Worm (Caenorhabditis elegans): ENCODE results near the gene ell-1.

Gene ell-1

ce11 chrIV:4451576-4451975 is 57.4 kb downstream of the ell-1 start, which contains the start of gene R08C7.1:
Gene R08C7.1 (plus strand): TSS chrIV:4451876.
- TF ChIP-seq tbx-37 (GFP tag; conservative IDR thresholded peaks at IDR 0.05) (no peak), sea-1 (GFP tag; conservative IDR thresholded peaks at IDR 0.05) (no peak)

DNA sequence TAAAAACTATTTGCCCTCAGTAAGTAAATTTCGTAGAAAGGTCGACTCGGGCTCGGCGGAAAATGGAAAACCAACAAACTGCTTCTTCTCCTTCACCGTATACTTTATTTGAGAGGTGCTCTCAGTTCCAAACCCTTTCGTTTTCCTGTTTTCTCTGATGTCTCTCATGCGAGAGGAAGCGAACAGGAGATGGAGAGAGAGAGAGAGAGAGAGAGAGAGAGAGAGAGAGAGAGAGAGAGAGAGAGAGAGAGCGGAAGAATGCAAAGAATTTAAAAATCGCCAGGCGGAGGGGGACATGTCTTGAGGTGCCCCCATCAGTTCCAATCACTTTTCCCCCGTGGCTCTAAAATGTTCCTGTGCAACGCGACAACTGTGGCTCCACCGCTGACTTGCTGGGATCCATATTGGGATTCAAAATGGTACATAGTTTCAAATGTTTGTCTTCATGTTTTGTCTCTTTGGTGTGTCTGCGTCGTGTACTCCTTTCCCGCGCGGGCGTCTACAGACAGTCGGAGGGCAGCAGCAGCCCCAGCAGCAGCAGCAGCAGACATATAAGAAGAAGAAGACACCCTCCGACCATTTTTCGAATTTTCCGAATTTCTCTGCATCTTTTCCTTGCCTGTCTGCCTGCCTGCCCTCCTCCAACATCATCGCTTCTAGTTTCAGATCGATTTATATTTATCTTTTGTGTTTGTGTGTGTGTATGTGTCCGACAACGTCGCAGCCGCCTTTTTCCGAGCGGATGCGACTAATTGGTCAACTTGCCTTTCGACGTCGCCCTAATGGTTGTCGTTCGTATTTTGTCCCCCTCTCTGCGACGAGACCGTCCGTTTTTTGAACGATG is 60.3 kb downstream of the ell-1 start, which contains the start of gene R08C7.11:
TSS of gene R08C7.11 (minus strand) at position 608 of the 844 bp plus-strand sequence.
- TF ChIP-seq hmg-4 (GFP tag; optimal IDR thresholded peaks at IDR 0.05) (peak; percentile 48), tbx-11 (GFP tag; IDR thresholded peaks at IDR 0.05) (no peak)

DNA sequence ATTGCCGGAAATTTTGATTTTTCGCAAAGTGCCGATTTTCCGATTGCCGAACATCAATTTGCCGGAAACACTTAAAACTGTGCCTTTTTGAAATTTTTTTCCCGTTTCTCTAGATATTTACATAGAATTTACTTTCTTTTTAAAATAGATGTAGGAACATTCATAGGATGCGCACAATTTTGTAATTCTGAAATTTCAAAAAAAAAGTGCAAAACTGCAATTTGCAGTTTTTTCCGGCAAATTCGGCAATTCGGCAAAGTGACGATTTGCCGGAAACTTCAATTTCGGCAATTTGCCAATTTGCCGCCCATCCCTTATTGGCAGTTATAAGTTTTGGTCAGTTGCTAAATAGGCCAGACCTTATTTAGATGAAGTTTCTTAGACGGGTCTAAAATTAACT is 62.4 kb downstream of the ell-1 start:
- TF ChIP-seq F13C5.2 (tag; optimal IDR thresholded peaks at IDR 0.05) (no peak), ceh-36 (tag; optimal IDR thresholded peaks at IDR 0.05) (no peak), ama-1 (optimal IDR thresholded peaks at IDR 0.05) (no peak), tra-4 (tag; optimal IDR thresholded peaks at IDR 0.05) (no peak), aly-1 (tag; optimal IDR thresholded peaks at IDR 0.05) (no peak), sea-1 (GFP tag; conservative IDR thresholded peaks at IDR 0.05) (no peak), ceh-13 (GFP tag; optimal IDR thresholded peaks at IDR 0.05) (no peak), hmbx-1 (tag; optimal IDR thresholded peaks at IDR 0.05) (no peak), scrt-1 (GFP tag; IDR thresholded peaks at IDR 0.05) (no peak), flt-1 (GFP tag; IDR thresholded peaks at IDR 0.05) (no peak), hnd-1 (tag; optimal IDR thresholded peaks at IDR 0.05) (no peak)

DNA sequence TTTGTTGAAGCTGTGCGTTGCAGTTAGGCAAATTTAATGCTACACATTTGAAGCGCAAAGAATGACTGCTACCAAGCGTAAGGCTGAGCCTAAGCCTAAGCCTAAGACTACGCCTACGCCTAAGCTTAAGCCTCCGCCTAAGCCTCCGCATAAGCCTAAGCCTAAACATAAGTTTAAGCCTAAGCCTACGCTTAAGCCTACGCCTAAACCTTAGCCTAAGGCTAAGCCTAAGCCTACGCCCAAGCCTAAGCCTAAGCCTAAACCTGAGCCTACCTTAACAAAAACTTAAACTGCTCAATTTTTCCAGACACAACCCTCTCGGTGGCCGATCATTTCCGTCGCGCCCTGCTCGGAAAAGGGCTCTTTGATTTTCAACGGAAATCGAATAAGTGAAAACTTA is 65.1 kb downstream of the ell-1 start:
- TF ChIP-seq hmbx-1 (tag; optimal IDR thresholded peaks at IDR 0.05) (no peak), tbx-11 (GFP tag; IDR thresholded peaks at IDR 0.05) (no peak), ceh-36 (tag; optimal IDR thresholded peaks at IDR 0.05) (peak; percentile 51), aly-1 (tag; optimal IDR thresholded peaks at IDR 0.05) (no peak), B0310.2 (tag; optimal IDR thresholded peaks at IDR 0.05) (no peak)

ce11 chrIV:4463132-4463531 is 68.9 kb downstream of the ell-1 start, which contains the start of gene M01H9.2:
Gene M01H9.2 (minus strand): TSS chrIV:4463232.
- TF ChIP-seq ama-1 (optimal IDR thresholded peaks at IDR 0.05) (no peak), sea-1 (GFP tag; conservative IDR thresholded peaks at IDR 0.05) (no peak), F13C5.2 (tag; optimal IDR thresholded peaks at IDR 0.05) (no peak), hmg-4 (GFP tag; optimal IDR thresholded peaks at IDR 0.05) (no peak), B0310.2 (tag; optimal IDR thresholded peaks at IDR 0.05) (no peak), flt-1 (GFP tag; IDR thresholded peaks at IDR 0.05) (no peak), scrt-1 (GFP tag; IDR thresholded peaks at IDR 0.05) (no peak), tbx-37 (GFP tag; conservative IDR thresholded peaks at IDR 0.05) (no peak), tra-4 (tag; optimal IDR thresholded peaks at IDR 0.05) (no peak), hmbx-1 (tag; optimal IDR thresholded peaks at IDR 0.05) (no peak), aly-1 (tag; optimal IDR thresholded peaks at IDR 0.05) (no peak), ceh-36 (tag; optimal IDR thresholded peaks at IDR 0.05) (no peak), hnd-1 (tag; optimal IDR thresholded peaks at IDR 0.05) (no peak), ceh-13 (GFP tag; optimal IDR thresholded peaks at IDR 0.05) (no peak), tbx-11 (GFP tag; IDR thresholded peaks at IDR 0.05) (no peak), ets-7 (tag; optimal IDR thresholded peaks at IDR 0.05) (no peak), pes-1 (GFP tag; IDR thresholded peaks at IDR 0.05) (no peak)

DNA sequence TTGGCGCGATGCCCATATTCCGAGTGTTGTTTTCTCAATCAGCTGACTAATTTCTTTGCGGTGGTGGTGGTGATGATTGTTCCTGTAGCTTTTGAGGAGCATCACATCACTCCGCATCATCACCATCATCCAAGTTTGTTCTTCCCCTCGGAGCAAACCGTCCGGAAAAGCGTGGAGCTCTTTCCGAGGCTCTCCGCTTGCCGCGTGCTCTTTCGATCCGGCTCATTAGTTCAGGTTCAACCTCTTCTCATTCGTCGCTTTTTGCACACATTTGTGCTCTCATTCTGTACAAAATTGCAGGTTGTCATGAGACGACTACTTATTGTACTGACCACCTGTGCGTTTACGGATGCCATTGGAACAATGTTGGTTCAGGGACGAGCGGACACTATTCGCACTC is 71.0 kb downstream of the ell-1 start, which contains the start of gene M01H9.5:
TSS of gene M01H9.5 (plus strand) at position 301 of the 400 bp plus-strand sequence.
- TF ChIP-seq tra-4 (tag; optimal IDR thresholded peaks at IDR 0.05) = no peak
- no peak for TF ChIP-seq ceh-36 (tag; optimal IDR thresholded peaks at IDR 0.05)
- TF ChIP-seq hnd-1 (tag; optimal IDR thresholded peaks at IDR 0.05) = no peak
- TF ChIP-seq tbx-37 (GFP tag; conservative IDR thresholded peaks at IDR 0.05) = no peak
- TF ChIP-seq ceh-13 (GFP tag; optimal IDR thresholded peaks at IDR 0.05) = no peak
- TF ChIP-seq pes-1 (GFP tag; IDR thresholded peaks at IDR 0.05) = no peak

Measured in whole organism, early embryonic.